Worm (Caenorhabditis elegans) whole organism, L4 larva: Measurements from ENCODE around the gene T28C6.8.
A peak's percentile ranks its signal among the peaks of the same experiment; 100 is the strongest.

ENCODE experiments used
- F26F4.8 ChIP-seq: fragments of 200-800 bp; sonication (Bioruptor generic); conservative IDR thresholded peaks from 2 replicates; pipeline ENCODE4 v1.3.6; 2022; ENCODE audit warnings: missing genetic modification characterization, missing compliant biosample characterization
- F37D6.2 ChIP-seq: sonication (generic microtip); optimal IDR thresholded peaks from 2 replicates; lab custom pipeline; 2016; ENCODE audit warnings: mild to moderate bottlenecking, missing genetic modification characterization, missing compliant biosample characterization
- F44E2.7 ChIP-seq: fragments of 200-800 bp; sonication (Bioruptor generic); IDR thresholded peaks from 2 replicates; pipeline ENCODE4 v2.1.2; 2022; ENCODE audit warnings: missing genetic modification characterization, missing compliant biosample characterization
- F49E8.2 ChIP-seq: sonication (generic microtip); optimal IDR thresholded peaks from 2 replicates; lab custom pipeline; 2016; ENCODE audit warnings: missing compliant biosample characterization, mild to moderate bottlenecking, missing genetic modification characterization, borderline replicate concordance
- T26A8.4 ChIP-seq: fragments of 200-800 bp; sonication (Bioruptor generic); IDR thresholded peaks from 2 replicates; pipeline ENCODE4 v1.3.6; 2022; ENCODE audit warnings: missing genetic modification characterization, missing compliant biosample characterization
- Y48G9A.11 ChIP-seq: fragments of 200-800 bp; sonication (Bioruptor generic); IDR thresholded peaks from 2 replicates; pipeline ENCODE4 v1.3.6; 2022; ENCODE audit warnings: missing genetic modification reagents, missing genetic modification characterization, missing compliant biosample characterization
- Y5F2A.4 ChIP-seq: fragments of 200-800 bp; sonication (Bioruptor generic); optimal IDR thresholded peaks from 2 replicates; lab custom pipeline; 2018; ENCODE audit warnings: mild to moderate bottlenecking, missing genetic modification characterization, missing compliant biosample characterization
- Y75B8A.6 ChIP-seq: fragments of 200-800 bp; sonication (Bioruptor generic); IDR thresholded peaks from 2 replicates; pipeline ENCODE4 v1.3.6; 2022; ENCODE audit warnings: missing genetic modification reagents, missing genetic modification characterization, missing compliant biosample characterization
- aha-1 ChIP-seq: fragments of 150-350 bp; peaks from one replicate; lab custom pipeline; 2014; ENCODE audit warnings: missing biosample characterization, missing genetic modification characterization
- ama-1 ChIP-seq: fragments of 150-350 bp; optimal IDR thresholded peaks from 2 replicates; lab custom pipeline; 2014; ENCODE audit warnings: inconsistent platforms, mixed read lengths
- attf-4 ChIP-seq: sonication (generic microtip); optimal IDR thresholded peaks from 3 replicates; lab custom pipeline; 2017; ENCODE audit warnings: missing biosample characterization, missing genetic modification characterization
- ceh-20 ChIP-seq: fragments of 200-800 bp; sonication (Bioruptor generic); IDR thresholded peaks from 2 replicates; pipeline ENCODE4 v1.3.6; 2022; ENCODE audit warnings: missing genetic modification reagents, missing genetic modification characterization, missing compliant biosample characterization
- ceh-28 ChIP-seq: fragments of 150-350 bp; optimal IDR thresholded peaks from 2 replicates; lab custom pipeline; 2014; ENCODE audit warnings: missing biosample characterization, missing genetic modification reagents, missing genetic modification characterization
- ceh-44 ChIP-seq: fragments of 200-800 bp; sonication (Bioruptor generic); IDR thresholded peaks from 2 replicates; pipeline ENCODE4 v1.3.6; 2022; ENCODE audit warnings: missing genetic modification reagents, missing genetic modification characterization, missing compliant biosample characterization
- ceh-62 ChIP-seq: sonication (generic microtip); optimal IDR thresholded peaks from 2 replicates; lab custom pipeline; 2017; ENCODE audit warnings: missing biosample characterization, missing genetic modification characterization
- ceh-82 ChIP-seq: sonication (generic microtip); optimal IDR thresholded peaks from 2 replicates; lab custom pipeline; 2017; ENCODE audit warnings: missing biosample characterization, missing genetic modification characterization
- ces-1 ChIP-seq: fragments of 150-350 bp; sonication (generic microtip); optimal IDR thresholded peaks from 4 replicates; lab custom pipeline; 2014; ENCODE audit warnings: missing biosample characterization, missing genetic modification reagents, missing genetic modification characterization
- ctbp-1 ChIP-seq: fragments of 200-800 bp; sonication (Bioruptor generic); IDR thresholded peaks from 2 replicates; pipeline ENCODE4 v1.3.6; 2022; ENCODE audit warnings: missing genetic modification reagents, missing genetic modification characterization, missing compliant biosample characterization
- daf-12 ChIP-seq: fragments of 150-350 bp; optimal IDR thresholded peaks from 2 replicates; lab custom pipeline; 2014; ENCODE audit warnings: missing biosample characterization, missing genetic modification reagents, missing genetic modification characterization
- daf-16 ChIP-seq, 3 experiments: sonication (generic microtip); optimal IDR thresholded peaks; 2 replicates each; lab custom pipeline; 2016 to 2017; ENCODE audit warnings: missing genetic modification characterization in 3 of 3, missing genetic modification reagents in 3 of 3, mild to moderate bottlenecking in 2 of 3, missing compliant biosample characterization in 2 of 3, missing biosample characterization in 1 of 3, moderate library complexity in 1 of 3
- dmd-8 ChIP-seq: fragments of 200-800 bp; sonication (Bioruptor generic); IDR thresholded peaks from 2 replicates; pipeline ENCODE4 v1.3.6; 2022; ENCODE audit warnings: missing genetic modification characterization, missing compliant biosample characterization
- dmd-9 ChIP-seq: fragments of 200-800 bp; sonication (Bioruptor generic); IDR thresholded peaks from 2 replicates; pipeline ENCODE4 v1.3.6; 2022; ENCODE audit warnings: missing genetic modification reagents, missing genetic modification characterization, missing compliant biosample characterization
- dpl-1 ChIP-seq: fragments of 150-350 bp; optimal IDR thresholded peaks from 2 replicates; lab custom pipeline; 2014; ENCODE audit warnings: missing biosample characterization, missing genetic modification reagents, missing genetic modification characterization
- dve-1 ChIP-seq: sonication (generic microtip); optimal IDR thresholded peaks from 2 replicates; lab custom pipeline; 2017; ENCODE audit warnings: antibody characterized with exemption, mild to moderate bottlenecking, missing genetic modification characterization, missing compliant biosample characterization; ENCODE audit not compliant: insufficient read depth
- egl-27 ChIP-seq: sonication (generic microtip); optimal IDR thresholded peaks from 3 replicates; lab custom pipeline; 2017; ENCODE audit warnings: missing biosample characterization, missing genetic modification reagents, missing genetic modification characterization
- egl-43 ChIP-seq: fragments of 200-800 bp; sonication (Bioruptor generic); IDR thresholded peaks from 2 replicates; pipeline ENCODE4 v1.3.6; 2022; ENCODE audit warnings: missing genetic modification reagents, missing genetic modification characterization, missing compliant biosample characterization
- fos-1 ChIP-seq: fragments of 150-350 bp; optimal IDR thresholded peaks from 2 replicates; lab custom pipeline; 2014; ENCODE audit warnings: missing biosample characterization, missing genetic modification characterization
- hlh-11 ChIP-seq: fragments of 200-800 bp; sonication (Bioruptor generic); optimal IDR thresholded peaks from 2 replicates; lab custom pipeline; 2018; ENCODE audit warnings: mild to moderate bottlenecking, missing genetic modification characterization, missing compliant biosample characterization
- hmg-1.1 ChIP-seq: fragments of 200-800 bp; sonication (Bioruptor generic); IDR thresholded peaks from 2 replicates; pipeline ENCODE4 v1.3.6; 2022; ENCODE audit warnings: missing genetic modification reagents, missing genetic modification characterization, missing compliant biosample characterization
- lim-7 ChIP-seq: fragments of 200-800 bp; sonication (Bioruptor generic); IDR thresholded peaks from 2 replicates; pipeline ENCODE4 v1.3.6; 2022; ENCODE audit warnings: missing genetic modification characterization, missing compliant biosample characterization
- lin-1 ChIP-seq: fragments of 200-800 bp; sonication (Bioruptor generic); IDR thresholded peaks from 2 replicates; pipeline ENCODE4 v1.3.6; 2022; ENCODE audit warnings: missing genetic modification reagents, missing genetic modification characterization, missing compliant biosample characterization
- lin-38 ChIP-seq: fragments of 200-800 bp; sonication (Bioruptor generic); IDR thresholded peaks from 2 replicates; pipeline ENCODE4 v1.3.6; 2022; ENCODE audit warnings: missing genetic modification reagents, missing genetic modification characterization, missing compliant biosample characterization
- madf-5 ChIP-seq, 2 experiments: fragments of 200-800 bp; sonication (Bioruptor generic); IDR thresholded peaks; 2 replicates each; pipeline ENCODE4 v1.3.6; 2022; ENCODE audit warnings: missing compliant biosample characterization in 2 of 2, missing genetic modification characterization in 2 of 2
- mxl-3 ChIP-seq: fragments of 200-800 bp; sonication (Bioruptor generic); optimal IDR thresholded peaks from 2 replicates; lab custom pipeline; 2018; ENCODE audit warnings: mild to moderate bottlenecking, missing genetic modification characterization, missing compliant biosample characterization
- nhr-102 ChIP-seq: sonication (generic microtip); optimal IDR thresholded peaks from 2 replicates; lab custom pipeline; 2016; ENCODE audit warnings: mild to moderate bottlenecking, missing genetic modification characterization, moderate library complexity, missing compliant biosample characterization
- nhr-237 ChIP-seq: sonication (generic microtip); optimal IDR thresholded peaks from 2 replicates; lab custom pipeline; 2017; ENCODE audit warnings: missing biosample characterization, missing genetic modification characterization
- nhr-41 ChIP-seq: fragments of 200-800 bp; sonication (Bioruptor generic); IDR thresholded peaks from 2 replicates; pipeline ENCODE4 v1.3.6; 2022; ENCODE audit warnings: missing genetic modification reagents, missing genetic modification characterization, missing compliant biosample characterization
- nhr-42 ChIP-seq: fragments of 200-800 bp; sonication (Bioruptor generic); IDR thresholded peaks from 2 replicates; pipeline ENCODE4 v1.3.6; 2022; ENCODE audit warnings: missing genetic modification characterization, missing compliant biosample characterization
- nhr-48 ChIP-seq: sonication (generic microtip); optimal IDR thresholded peaks from 2 replicates; lab custom pipeline; 2016; ENCODE audit warnings: mild to moderate bottlenecking, missing genetic modification characterization, missing compliant biosample characterization
- nhr-6 ChIP-seq: fragments of 150-350 bp; optimal IDR thresholded peaks from 2 replicates; lab custom pipeline; 2014; ENCODE audit warnings: missing biosample characterization, missing genetic modification characterization
- nhr-77 ChIP-seq: fragments of 150-350 bp; optimal IDR thresholded peaks from 2 replicates; lab custom pipeline; 2014; ENCODE audit warnings: missing biosample characterization, missing genetic modification characterization
- pha-4 ChIP-seq, 2 experiments: fragments of 150-350 bp in 1 of 2; fragments of 200-800 bp in 1 of 2; sonication (Bioruptor generic) in 1 of 2; IDR thresholded peaks in 1 of 2; optimal IDR thresholded peaks in 1 of 2; 2 replicates each; pipeline versions ENCODE4 v1.3.6 to Lab custom; 2014 to 2022; ENCODE audit warnings: missing genetic modification characterization in 2 of 2, missing genetic modification reagents in 2 of 2, missing biosample characterization in 1 of 2, missing compliant biosample characterization in 1 of 2
- rbr-2 ChIP-seq: sonication (generic microtip); optimal IDR thresholded peaks from 2 replicates; lab custom pipeline; 2016; ENCODE audit warnings: missing genotype, missing genetic modification characterization, missing compliant biosample characterization
- skn-1 ChIP-seq: fragments of 150-350 bp; optimal IDR thresholded peaks from 2 replicates; lab custom pipeline; 2014; ENCODE audit warnings: missing biosample characterization, missing genetic modification characterization
- snpc-1.2 ChIP-seq: fragments of 200-800 bp; sonication (Bioruptor generic); IDR thresholded peaks from 2 replicates; pipeline ENCODE4 v1.3.6; 2022; ENCODE audit warnings: missing genetic modification reagents, missing genetic modification characterization, missing compliant biosample characterization
- unc-39 ChIP-seq: sonication (generic microtip); optimal IDR thresholded peaks from 2 replicates; lab custom pipeline; 2017; ENCODE audit warnings: missing biosample characterization, missing genetic modification characterization
- unc-62 ChIP-seq, 3 experiments: fragments of 150-350 bp in 1 of 3; sonication (generic microtip); optimal IDR thresholded peaks in 2 of 3; peaks in 1 of 3; 1 replicate in 1 of 3; 2 replicates in 2 of 3; lab custom pipeline; 2014 to 2017; ENCODE audit warnings: missing biosample characterization in 3 of 3, missing genetic modification characterization in 3 of 3, missing genetic modification reagents in 3 of 3, missing genotype in 1 of 3
- vab-7 ChIP-seq: fragments of 200-800 bp; sonication (Bioruptor generic); IDR thresholded peaks from 2 replicates; pipeline ENCODE4 v1.3.6; 2022; ENCODE audit warnings: missing genetic modification reagents, missing genetic modification characterization, missing compliant biosample characterization
- zag-1 ChIP-seq: fragments of 150-350 bp; optimal IDR thresholded peaks from 2 replicates; lab custom pipeline; 2014; ENCODE audit warnings: missing biosample characterization, missing genetic modification characterization
- zip-11 ChIP-seq: fragments of 200-800 bp; sonication (Bioruptor generic); IDR thresholded peaks from 2 replicates; pipeline ENCODE4 v1.3.6; 2022; ENCODE audit warnings: missing genetic modification characterization, missing compliant biosample characterization
- ztf-11 ChIP-seq: fragments of 150-350 bp; optimal IDR thresholded peaks from 2 replicates; lab custom pipeline; 2014; ENCODE audit warnings: missing biosample characterization, missing genetic modification characterization
- ztf-7 ChIP-seq: fragments of 150-350 bp; optimal IDR thresholded peaks from 2 replicates; lab custom pipeline; 2014; ENCODE audit warnings: missing biosample characterization, missing genetic modification characterization

The T28C6.8 gene

ce11 chrIV:8826606-8827000, 3.9 kb downstream of the T28C6.8 start:
- TF ChIP-seq dpl-1 (GFP tag; lab: Kevin White, UChicago): peak; percentile 44
- no peak for TF ChIP-seq ztf-11 (tag; lab: Kevin White, UChicago)
- TF ChIP-seq ces-1: no peak
- TF ChIP-seq Y48G9A.11 (GFP tag; lab: Robert Waterston, UW): no peak
- TF ChIP-seq nhr-237 (tag; lab: Kevin White, UChicago): no peak
- TF ChIP-seq T26A8.4 (GFP tag; lab: Robert Waterston, UW): no peak
- no peak for TF ChIP-seq zag-1 (tag; lab: Kevin White, UChicago)
- no peak for TF ChIP-seq ceh-82
- no peak for TF ChIP-seq F26F4.8 (GFP tag; lab: Robert Waterston, UW)
- TF ChIP-seq ceh-62 (tag; lab: Kevin White, UChicago): no peak
- TF ChIP-seq ceh-28: peak; percentile 31
- TF ChIP-seq nhr-6 (tag; lab: Kevin White, UChicago): no peak
- no peak for TF ChIP-seq ztf-7 (tag; lab: Kevin White, UChicago)
- no peak for TF ChIP-seq nhr-41 (GFP tag; lab: Robert Waterston, UW)
- TF ChIP-seq lin-1 (GFP tag; lab: Robert Waterston, UW): no peak
- no peak for TF ChIP-seq Y5F2A.4
- no peak for TF ChIP-seq dmd-9 (GFP tag; lab: Robert Waterston, UW)
- TF ChIP-seq dve-1: peak; percentile 10
- no peak for TF ChIP-seq nhr-48 (tag; lab: Kevin White, UChicago)
- no peak for TF ChIP-seq nhr-42 (GFP tag; lab: Robert Waterston, UW)
- TF ChIP-seq pha-4 (GFP tag; IDR thresholded peaks at IDR 0.05; lab: Robert Waterston, UW): no peak
- no peak for TF ChIP-seq pha-4 (tag; optimal IDR thresholded peaks at IDR 0.05; lab: Kevin White, UChicago)
- no peak for TF ChIP-seq snpc-1.2
- TF ChIP-seq fos-1 (tag; lab: Kevin White, UChicago): no peak
- no peak for TF ChIP-seq unc-62 (GFP tag; optimal IDR thresholded peaks at IDR 0.05 in 1 of 2; lab: Kevin White, UChicago)
- no peak for TF ChIP-seq unc-62 (tag; optimal IDR thresholded peaks at IDR 0.05; lab: Kevin White, UChicago)
- TF ChIP-seq daf-16 (GFP tag; optimal IDR thresholded peaks at IDR 0.05; lab: Kevin White, UChicago): no peak
- no peak for TF ChIP-seq daf-16 (tag; optimal IDR thresholded peaks at IDR 0.05; lab: Kevin White, UChicago)
- TF ChIP-seq vab-7 (GFP tag; lab: Robert Waterston, UW): no peak; the same call in 1 of the 2 replicates
- no peak for TF ChIP-seq daf-12 (tag; lab: Kevin White, UChicago)
- no peak for TF ChIP-seq unc-39 (tag; lab: Kevin White, UChicago)
- peak; percentile 44; the same call in 1 of the 2 replicates for TF ChIP-seq lin-38 (GFP tag; lab: Robert Waterston, UW)
- TF ChIP-seq F49E8.2: no peak
- TF ChIP-seq ama-1: no peak
- no peak for TF ChIP-seq lim-7
- no peak for TF ChIP-seq nhr-102 (tag; lab: Kevin White, UChicago)
- TF ChIP-seq skn-1: no peak
- TF ChIP-seq F44E2.7 (GFP tag; lab: Robert Waterston, UW): no peak
- peak; percentile 22 for TF ChIP-seq hlh-11 (tag; lab: Kevin White, UChicago)
- TF ChIP-seq dmd-8 (GFP tag; lab: Robert Waterston, UW): no peak
- TF ChIP-seq ceh-20: no peak
- no peak for TF ChIP-seq attf-4
- TF ChIP-seq rbr-2: peak; percentile 31
- TF ChIP-seq ceh-44 (GFP tag; lab: Robert Waterston, UW): no peak
- TF ChIP-seq hmg-1.1 (GFP tag; lab: Robert Waterston, UW): no peak
- no peak for TF ChIP-seq nhr-77 (tag; lab: Kevin White, UChicago)
- TF ChIP-seq madf-5 (GFP tag; IDR thresholded peaks at IDR 0.05; lab: Robert Waterston, UW): no peak
- no peak for TF ChIP-seq ctbp-1 (GFP tag; lab: Robert Waterston, UW)
- no peak for TF ChIP-seq mxl-3 (GFP tag; lab: Kevin White, UChicago)
- no peak for TF ChIP-seq egl-27 (tag; lab: Kevin White, UChicago)
- no peak for TF ChIP-seq Y75B8A.6 (GFP tag; lab: Robert Waterston, UW)
- no peak for TF ChIP-seq zip-11 (GFP tag; lab: Robert Waterston, UW)
- TF ChIP-seq egl-43 (GFP tag; lab: Robert Waterston, UW): no peak
- TF ChIP-seq F37D6.2 (tag; lab: Kevin White, UChicago): no peak
- peak; percentile 90 for TF ChIP-seq aha-1 (tag; lab: Kevin White, UChicago)
